Worm (Caenorhabditis elegans): ENCODE data around the gene ceh-57.

DNA sequence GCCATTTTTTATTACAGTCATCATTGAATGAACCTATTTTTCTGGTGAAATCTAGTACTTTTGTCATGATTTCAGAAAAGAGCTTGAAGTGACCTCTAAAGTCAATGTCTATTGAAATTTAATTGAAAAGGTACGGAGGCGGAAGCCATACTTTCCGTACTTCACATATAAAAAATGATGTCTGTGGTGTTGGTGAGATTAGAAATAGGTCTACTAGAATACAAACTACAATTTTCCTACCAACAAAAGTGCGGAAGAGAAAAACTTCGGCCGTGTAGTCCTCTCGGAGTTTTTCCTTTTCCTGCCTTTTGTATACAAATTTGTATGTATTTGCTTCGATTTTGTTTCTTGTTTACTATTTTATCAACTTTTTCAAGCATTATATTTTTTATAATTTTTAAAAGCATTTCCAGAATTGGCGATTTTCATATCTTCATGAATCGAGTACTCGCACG, 28.2 kb upstream of the ceh-57 start, which contains the start of gene T09F3.4:
- no peak for TF ChIP-seq F52B5.7 (tag; optimal IDR thresholded peaks at IDR 0.05)
- TF ChIP-seq ekl-4 (GFP tag; IDR thresholded peaks at IDR 0.05), result 0 out of 2 replicates have a peak, but pooled peaks have one; percentile 49
- TF ChIP-seq ztf-25 (GFP tag; IDR thresholded peaks at IDR 0.05), result 0 out of 2 replicates have a peak, but pooled peaks have one; percentile 56
- TF ChIP-seq dpl-1 (GFP tag; optimal IDR thresholded peaks at IDR 0.05), result peak; percentile 13
- peak; percentile 83 for TF ChIP-seq madf-3 (GFP tag; IDR thresholded peaks at IDR 0.05)
- TF ChIP-seq sea-2 (GFP tag; IDR thresholded peaks at IDR 0.05), result no peak
- TF ChIP-seq sdz-38 (tag; optimal IDR thresholded peaks at IDR 0.05), result no peak
- peak; percentile 82 for TF ChIP-seq madf-6 (GFP tag; IDR thresholded peaks at IDR 0.05)
- peak; percentile 33 for TF ChIP-seq snpc-4 (GFP tag; optimal IDR thresholded peaks at IDR 0.05)
- peak in 2 of 4 experiments; percentile 15 to 19 for TF ChIP-seq snpc-4 (tag; optimal IDR thresholded peaks at IDR 0.05)
- TF ChIP-seq cebp-2 (GFP tag; IDR thresholded peaks at IDR 0.05), result no peak
- TF ChIP-seq pha-4 (tag; optimal IDR thresholded peaks at IDR 0.05), result no peak
- no peak for TF ChIP-seq nhr-80 (tag; optimal IDR thresholded peaks at IDR 0.05)
- peak; percentile 61 for TF ChIP-seq athp-1 (tag; optimal IDR thresholded peaks at IDR 0.05)
- no peak for TF ChIP-seq Y67H2A.10 (GFP tag; conservative IDR thresholded peaks at IDR 0.05)

Measured in whole organism, young adult.